Worm (Caenorhabditis elegans): ENCODE measurements around the gene T04C9.1.

- no peak for TF ChIP-seq unc-39 (tag; optimal IDR thresholded peaks at IDR 0.05)
- TF ChIP-seq nhr-237 (tag; optimal IDR thresholded peaks at IDR 0.05), result no peak
- no peak for TF ChIP-seq tbx-8 (GFP tag; optimal IDR thresholded peaks at IDR 0.05)
- TF ChIP-seq elt-1 (tag; optimal IDR thresholded peaks at IDR 0.05; ENCODE audit: borderline replicate concordance, insufficient read depth), result no peak
- no peak for TF ChIP-seq elt-3 (tag; optimal IDR thresholded peaks at IDR 0.05)
- TF ChIP-seq lin-13 (tag; optimal IDR thresholded peaks at IDR 0.05), result no peak
- no peak for TF ChIP-seq unc-62 (GFP tag; optimal IDR thresholded peaks at IDR 0.05)
Observed at ce11 chrIII:5992043-5992442, 970 bp upstream of the T04C9.1 start.

Measured in whole organism, mixed stage, embryonic.